Worm (Caenorhabditis elegans) whole organism, young adult: ENCODE results near the gene C36C5.14.

Experiments used
- B0019.2 ChIP-seq: fragments of 200-800 bp; sonication (Bioruptor generic); conservative IDR thresholded peaks from 2 replicates; pipeline ENCODE4 v1.3.6; 2022; ENCODE audit warnings: missing genetic modification reagents, missing genetic modification characterization, missing compliant biosample characterization
- F10E7.11 ChIP-seq: sonication (generic microtip); optimal IDR thresholded peaks from 2 replicates; lab custom pipeline; 2017; ENCODE audit warnings: mild to moderate bottlenecking, missing genetic modification characterization, moderate library complexity, missing compliant biosample characterization
- F37B4.10 ChIP-seq: fragments of 200-800 bp; sonication (Bioruptor generic); IDR thresholded peaks from 2 replicates; pipeline ENCODE4 v1.3.6; 2022; ENCODE audit warnings: missing genetic modification characterization, missing compliant biosample characterization
- F52B5.7 ChIP-seq: sonication (generic microtip); optimal IDR thresholded peaks from 2 replicates; lab custom pipeline; 2016; ENCODE audit warnings: mild to moderate bottlenecking, missing genetic modification characterization, missing compliant biosample characterization
- T07F8.4 ChIP-seq: sonication (generic microtip); optimal IDR thresholded peaks from 2 replicates; lab custom pipeline; 2016; ENCODE audit warnings: mild to moderate bottlenecking, missing genetic modification characterization, moderate library complexity, missing compliant biosample characterization
- Y67H2A.10 ChIP-seq: fragments of 200-800 bp; sonication (Bioruptor generic); conservative IDR thresholded peaks from 2 replicates; pipeline ENCODE4 v1.3.6; 2022; ENCODE audit warnings: missing genetic modification reagents, missing genetic modification characterization, missing compliant biosample characterization
- Y95B8A.8 ChIP-seq: fragments of 200-800 bp; sonication (Bioruptor generic); IDR thresholded peaks from 2 replicates; pipeline ENCODE4 v1.3.6; 2022; ENCODE audit warnings: missing genetic modification reagents, missing genetic modification characterization, missing compliant biosample characterization
- ceh-40 ChIP-seq: fragments of 200-800 bp; sonication (Bioruptor generic); IDR thresholded peaks from 2 replicates; pipeline ENCODE4 v1.3.6; 2022; ENCODE audit warnings: missing genetic modification characterization, missing compliant biosample characterization
- dpff-1 ChIP-seq: sonication (generic microtip); optimal IDR thresholded peaks from 2 replicates; lab custom pipeline; 2017; ENCODE audit warnings: mild to moderate bottlenecking, missing genetic modification characterization, missing compliant biosample characterization
- egrh-3 ChIP-seq: fragments of 200-800 bp; sonication (Bioruptor generic); IDR thresholded peaks from 2 replicates; pipeline ENCODE4 v1.3.6; 2022; ENCODE audit warnings: missing genetic modification reagents, missing genetic modification characterization, missing compliant biosample characterization
- ekl-4 ChIP-seq: fragments of 200-800 bp; sonication (Bioruptor generic); IDR thresholded peaks from 2 replicates; pipeline ENCODE4 v1.3.6; 2022; ENCODE audit warnings: missing genetic modification reagents, missing genetic modification characterization, missing compliant biosample characterization
- ets-4 ChIP-seq: fragments of 200-800 bp; sonication (Bioruptor generic); optimal IDR thresholded peaks from 2 replicates; lab custom pipeline; 2018; ENCODE audit warnings: mild to moderate bottlenecking, missing genetic modification characterization, missing compliant biosample characterization
- fkh-3 ChIP-seq: sonication (generic microtip); optimal IDR thresholded peaks from 2 replicates; lab custom pipeline; 2016; ENCODE audit warnings: mild to moderate bottlenecking, missing genetic modification characterization, missing compliant biosample characterization
- gei-17 ChIP-seq: fragments of 200-800 bp; sonication (Bioruptor generic); optimal IDR thresholded peaks from 2 replicates; lab custom pipeline; 2018; ENCODE audit warnings: mild to moderate bottlenecking, missing genetic modification characterization, missing compliant biosample characterization
- hsf-1 ChIP-seq: fragments of 200-800 bp; sonication (Bioruptor generic); IDR thresholded peaks from 2 replicates; pipeline ENCODE4 v1.3.6; 2022; ENCODE audit warnings: missing genetic modification reagents, missing genetic modification characterization, missing compliant biosample characterization
- lin-35 ChIP-seq, 3 experiments: fragments of 150-350 bp in 2 of 3; sonication (generic microtip) in 1 of 3; optimal IDR thresholded peaks; 2 replicates each; lab custom pipeline; 2014 to 2018; ENCODE audit warnings: missing biosample characterization in 3 of 3, missing genetic modification characterization in 3 of 3, missing genetic modification reagents in 3 of 3
- lin-54 ChIP-seq: fragments of 200-800 bp; sonication (Bioruptor generic); optimal IDR thresholded peaks from 2 replicates; lab custom pipeline; 2018; ENCODE audit warnings: mild to moderate bottlenecking, missing genetic modification characterization, missing compliant biosample characterization
- lir-1 ChIP-seq: fragments of 200-800 bp; sonication (Bioruptor generic); conservative IDR thresholded peaks from 2 replicates; pipeline ENCODE4 v1.3.6; 2022; ENCODE audit warnings: missing genetic modification reagents, missing genetic modification characterization, missing compliant biosample characterization
- madf-8 ChIP-seq: fragments of 200-800 bp; sonication (Bioruptor generic); conservative IDR thresholded peaks from 2 replicates; pipeline ENCODE4 v1.3.6; 2022; ENCODE audit warnings: missing genetic modification reagents, missing genetic modification characterization, missing compliant biosample characterization
- mel-28 ChIP-seq: sonication (generic microtip); optimal IDR thresholded peaks from 2 replicates; lab custom pipeline; 2016; ENCODE audit warnings: borderline replicate concordance, mild to moderate bottlenecking, missing genetic modification characterization, missing compliant biosample characterization
- mes-4 ChIP-seq: sonication (generic microtip); optimal IDR thresholded peaks from 2 replicates; lab custom pipeline; 2016; ENCODE audit warnings: missing genotype, missing genetic modification characterization, missing compliant biosample characterization
- nfyb-1 ChIP-seq: fragments of 200-800 bp; sonication (Bioruptor generic); IDR thresholded peaks from 2 replicates; pipeline ENCODE4 v1.3.6; 2022; ENCODE audit warnings: missing genetic modification reagents, missing genetic modification characterization, missing compliant biosample characterization
- nhr-179 ChIP-seq: sonication (generic microtip); optimal IDR thresholded peaks from 2 replicates; lab custom pipeline; 2016; ENCODE audit warnings: mild to moderate bottlenecking, missing genetic modification characterization, missing compliant biosample characterization
- rpc-1 ChIP-seq, 2 experiments: fragments of 150-350 bp in 1 of 2; sonication (generic microtip) in 1 of 2; optimal IDR thresholded peaks; 2 replicates each; lab custom pipeline; 2014 to 2018; ENCODE audit warnings: missing biosample characterization in 1 of 2, missing genetic modification characterization in 1 of 2, missing genetic modification reagents in 1 of 2, missing genotype in 1 of 2
- snpc-3.4 ChIP-seq: sonication (generic microtip); optimal IDR thresholded peaks from 2 replicates; lab custom pipeline; 2017; ENCODE audit warnings: missing genetic modification characterization, mild to moderate bottlenecking, missing compliant biosample characterization, antibody characterized with exemption, moderate library complexity, missing genotype, missing genetic modification reagents
- snpc-4 ChIP-seq, 5 experiments: fragments of 150-350 bp in 1 of 5; sonication (generic microtip) in 4 of 5; optimal IDR thresholded peaks; 2 replicates each; lab custom pipeline; 2014 to 2018; ENCODE audit warnings: missing genetic modification characterization in 5 of 5, missing biosample characterization in 3 of 5, antibody characterized with exemption in 2 of 5, mild to moderate bottlenecking in 2 of 5, missing compliant biosample characterization in 2 of 5, missing genotype in 2 of 5, moderate library complexity in 2 of 5, missing genetic modification reagents in 1 of 5
- unc-62 ChIP-seq: fragments of 150-350 bp; optimal IDR thresholded peaks from 2 replicates; lab custom pipeline; 2014; ENCODE audit warnings: missing biosample characterization, missing genetic modification reagents, missing genetic modification characterization
- zfh-2 ChIP-seq: fragments of 200-800 bp; sonication (Bioruptor generic); conservative IDR thresholded peaks from 2 replicates; pipeline ENCODE4 v1.3.6; 2022; ENCODE audit warnings: missing genetic modification reagents, missing genetic modification characterization, missing compliant biosample characterization
- ztf-18 ChIP-seq: sonication (generic microtip); optimal IDR thresholded peaks from 2 replicates; lab custom pipeline; 2016; ENCODE audit warnings: missing genotype, mild to moderate bottlenecking, missing genetic modification characterization, missing compliant biosample characterization
- ztf-22 ChIP-seq: fragments of 200-800 bp; sonication (Bioruptor generic); optimal IDR thresholded peaks from 2 replicates; lab custom pipeline; 2018; ENCODE audit warnings: mild to moderate bottlenecking, missing genetic modification characterization, moderate library complexity, missing compliant biosample characterization
- ztf-25 ChIP-seq: fragments of 200-800 bp; sonication (Bioruptor generic); IDR thresholded peaks from 2 replicates; pipeline ENCODE4 v1.3.6; 2022; ENCODE audit warnings: missing genetic modification reagents, missing genetic modification characterization, missing compliant biosample characterization
- ztf-28 ChIP-seq: fragments of 200-800 bp; sonication (Bioruptor generic); IDR thresholded peaks from 2 replicates; pipeline ENCODE4 v1.3.6; 2022; ENCODE audit warnings: missing genetic modification reagents, missing genetic modification characterization, missing compliant biosample characterization
- ztf-6 ChIP-seq: fragments of 200-800 bp; sonication (Bioruptor generic); IDR thresholded peaks from 2 replicates; pipeline ENCODE4 v1.3.6; 2022; ENCODE audit warnings: missing genetic modification reagents, missing genetic modification characterization, missing compliant biosample characterization

The C36C5.14 gene

DNA sequence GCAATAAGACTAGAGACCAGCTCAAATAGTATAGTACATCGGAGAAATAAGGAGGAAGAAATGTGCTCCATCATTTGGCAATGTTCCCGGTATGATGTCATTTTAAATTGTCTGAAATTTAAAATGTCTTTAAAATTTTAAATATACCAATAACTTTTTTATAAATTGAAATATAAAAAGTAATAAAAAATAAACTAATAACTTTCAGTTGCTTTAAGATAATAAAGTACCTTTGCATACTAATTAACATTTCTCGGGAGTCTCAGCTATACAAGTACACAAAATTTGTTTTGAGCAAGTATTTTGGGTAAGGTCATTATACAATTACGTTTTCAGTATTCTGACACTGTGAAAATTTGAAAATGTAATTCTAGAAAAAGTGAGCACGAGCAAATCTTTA lies 13.5 kb downstream of the C36C5.14 start, which contains the start of gene srab-6:
TSS of gene srab-6 (minus strand) at position 101 of the 400 bp plus-strand sequence.
- TF ChIP-seq F52B5.7 (tag; lab: Kevin White, UChicago) (no peak), B0019.2 (no peak), ztf-22 (GFP tag; lab: Kevin White, UChicago) (no peak), lir-1 (GFP tag; lab: Robert Waterston, UW) (no peak), lin-35 (GFP tag; optimal IDR thresholded peaks at IDR 0.05; lab: Kevin White, UChicago) (no peak), ets-4 (GFP tag; lab: Kevin White, UChicago) (no peak), rpc-1 (optimal IDR thresholded peaks at IDR 0.05; lab: Kevin White, UChicago) (no peak), rpc-1 (tag; optimal IDR thresholded peaks at IDR 0.05; lab: Kevin White, UChicago) (no peak), ztf-25 (no peak), lin-54 (GFP tag; lab: Kevin White, UChicago) (no peak), ztf-28 (no peak), ceh-40 (GFP tag; lab: Robert Waterston, UW) (no peak), F10E7.11 (no peak), snpc-3.4 (tag; lab: Kevin White, UChicago) (no peak), hsf-1 (GFP tag; lab: Robert Waterston, UW) (no peak), Y95B8A.8 (no peak)

- TF ChIP-seq gei-17 (GFP tag; lab: Kevin White, UChicago), result no peak
- TF ChIP-seq zfh-2 (GFP tag; lab: Robert Waterston, UW), result peak; percentile 89
- no peak for TF ChIP-seq ztf-6 (GFP tag; lab: Robert Waterston, UW)
- no peak for TF ChIP-seq ekl-4 (GFP tag; lab: Robert Waterston, UW)
- TF ChIP-seq ztf-18 (tag; lab: Kevin White, UChicago), result no peak
- no peak for TF ChIP-seq dpff-1 (tag; lab: Kevin White, UChicago)
- TF ChIP-seq ztf-28, result peak; percentile 40; the same call in 1 of the 2 replicates
- TF ChIP-seq snpc-4 (GFP tag; optimal IDR thresholded peaks at IDR 0.05; lab: Kevin White, UChicago), result no peak
- TF ChIP-seq snpc-4 (tag; optimal IDR thresholded peaks at IDR 0.05; lab: Kevin White, UChicago), result peak in 2 of 4 experiments; percentile 58 to 86
- TF ChIP-seq T07F8.4, result no peak
- TF ChIP-seq lir-1 (GFP tag; lab: Robert Waterston, UW), result no peak
- peak; percentile 39; the same call in 1 of the 2 replicates for TF ChIP-seq egrh-3 (GFP tag; lab: Robert Waterston, UW)
- TF ChIP-seq fkh-3, result no peak
Observed at ce11 chrV:3149910-3150428, 15.4 kb downstream of the C36C5.14 start.

DNA sequence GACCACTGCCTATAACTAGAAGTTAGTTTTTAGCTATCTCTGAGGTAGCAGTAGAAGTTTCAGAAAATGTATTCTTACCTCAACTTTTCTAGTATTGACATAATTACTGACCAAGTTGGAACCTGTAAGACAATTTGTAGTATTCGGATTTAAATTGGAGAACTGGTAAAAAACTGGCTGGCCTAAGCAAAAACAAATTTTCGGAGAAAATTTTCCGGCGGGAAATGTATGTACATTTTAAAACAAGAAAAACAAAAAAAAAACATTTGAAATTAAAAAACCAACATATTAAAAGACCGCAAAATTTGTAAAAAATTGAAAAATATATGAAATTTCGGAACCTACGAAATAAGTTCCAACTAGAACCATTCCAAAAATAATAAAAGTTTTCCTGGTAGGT lies 18.4 kb downstream of the C36C5.14 start, which contains the start of gene srab-11:
TSS of gene srab-11 (minus strand) at position 101 of the 400 bp plus-strand sequence.
- TF ChIP-seq F37B4.10 (GFP tag; lab: Robert Waterston, UW), result no peak
- no peak for TF ChIP-seq zfh-2 (GFP tag; lab: Robert Waterston, UW)
- TF ChIP-seq mes-4, result no peak
- TF ChIP-seq nhr-179 (tag; lab: Kevin White, UChicago), result no peak
- no peak for TF ChIP-seq unc-62
- TF ChIP-seq ztf-22 (GFP tag; lab: Kevin White, UChicago), result no peak
- no peak for TF ChIP-seq gei-17 (GFP tag; lab: Kevin White, UChicago)
- no peak for TF ChIP-seq egrh-3 (GFP tag; lab: Robert Waterston, UW)
- no peak for TF ChIP-seq nfyb-1 (GFP tag; lab: Robert Waterston, UW)
- TF ChIP-seq madf-8 (GFP tag; lab: Robert Waterston, UW), result no peak
- TF ChIP-seq Y67H2A.10 (GFP tag; lab: Robert Waterston, UW), result no peak
- no peak for TF ChIP-seq mel-28 (tag; lab: Kevin White, UChicago)
- TF ChIP-seq lin-35 (GFP tag; optimal IDR thresholded peaks at IDR 0.05; lab: Kevin White, UChicago), result no peak
